Worm (Caenorhabditis elegans) whole organism, midembryonic: ENCODE data around the gene rpt-6.
A peak's percentile ranks its signal among the peaks of the same experiment; 100 is the strongest.

Experiments
- T22C8.4 ChIP-seq: fragments of 200-800 bp; sonication (Bioruptor generic); IDR thresholded peaks from 2 replicates; pipeline ENCODE4 v1.3.6; 2022; ENCODE audit warnings: missing genetic modification characterization, missing compliant biosample characterization
- cog-1 ChIP-seq: sonication (generic microtip); optimal IDR thresholded peaks from 2 replicates; lab custom pipeline; 2016; ENCODE audit warnings: missing genetic modification characterization, missing compliant biosample characterization
- flt-1 ChIP-seq: fragments of 200-800 bp; sonication (Bioruptor generic); IDR thresholded peaks from 2 replicates; pipeline ENCODE4 v1.3.6; 2022; ENCODE audit warnings: missing genetic modification characterization, missing compliant biosample characterization
- klf-2 ChIP-seq: fragments of 200-800 bp; sonication (Bioruptor generic); conservative IDR thresholded peaks from 2 replicates; pipeline ENCODE4 v1.3.6; 2022; ENCODE audit warnings: missing genetic modification reagents, missing genetic modification characterization, missing compliant biosample characterization
- med-1 ChIP-seq: sonication (generic microtip); optimal IDR thresholded peaks from 2 replicates; lab custom pipeline; 2017; ENCODE audit warnings: missing genetic modification characterization, mild to moderate bottlenecking, missing compliant biosample characterization, antibody characterized with exemption, missing genetic modification reagents; ENCODE audit not compliant: insufficient read depth
- ref-1 ChIP-seq: fragments of 200-800 bp; sonication (Bioruptor generic); conservative IDR thresholded peaks from 2 replicates; pipeline ENCODE4 v1.3.6; 2022; ENCODE audit warnings: missing genetic modification reagents, missing genetic modification characterization, missing compliant biosample characterization
- tab-1 ChIP-seq: fragments of 200-800 bp; sonication (Bioruptor generic); IDR thresholded peaks from 2 replicates; pipeline ENCODE4 v1.3.6; 2022; ENCODE audit warnings: missing genetic modification characterization, missing compliant biosample characterization
- ztf-23 ChIP-seq: fragments of 200-800 bp; sonication (Bioruptor generic); IDR thresholded peaks from 2 replicates; pipeline ENCODE4 v1.3.6; 2022; ENCODE audit warnings: missing genetic modification reagents, missing genetic modification characterization, missing compliant biosample characterization
- ztf-29 ChIP-seq: fragments of 200-800 bp; sonication (Bioruptor generic); IDR thresholded peaks from 2 replicates; pipeline ENCODE4 v1.3.6; 2022; ENCODE audit warnings: missing genetic modification reagents, missing genetic modification characterization, missing compliant biosample characterization

The rpt-6 gene

ce11 chrIII:12370011-12370506 lies at the start of gene rpt-6:
Gene rpt-6, plus strand, starts transcription at chrIII:12370456.
- TF ChIP-seq ref-1 (GFP tag; lab: Robert Waterston, UW) (no peak), flt-1 (GFP tag; lab: Robert Waterston, UW) (no peak), ztf-29 (GFP tag; lab: Robert Waterston, UW) (no peak), med-1 (no peak), tab-1 (no peak), klf-2 (no peak), ztf-23 (no peak), cog-1 (tag; lab: Kevin White, UChicago) (no peak), T22C8.4 (GFP tag; lab: Robert Waterston, UW) (no peak)

ce11 chrIII:12325284-12325683 lies 45.0 kb upstream of the rpt-6 start:
- TF ChIP-seq ztf-29 (GFP tag; lab: Robert Waterston, UW) = no peak
- TF ChIP-seq ztf-23 = no peak
- no peak for TF ChIP-seq ref-1 (GFP tag; lab: Robert Waterston, UW)
- no peak for TF ChIP-seq med-1
- TF ChIP-seq T22C8.4 (GFP tag; lab: Robert Waterston, UW) = no peak
- no peak for TF ChIP-seq cog-1 (tag; lab: Kevin White, UChicago)
- no peak for TF ChIP-seq flt-1 (GFP tag; lab: Robert Waterston, UW)
- TF ChIP-seq tab-1 = no peak
- no peak for TF ChIP-seq klf-2

- TF ChIP-seq ztf-23 (no peak), flt-1 (GFP tag; lab: Robert Waterston, UW) (no peak)
Observed at ce11 chrIII:12327528-12327997, 42.7 kb upstream of the rpt-6 start, which contains the start of the genes zip-12 and Y75B8A.63. Gene zip-12, plus strand, starts transcription at chrIII:12327914. Gene Y75B8A.63, plus strand, starts transcription at chrIII:12327947.

ce11 chrIII:12331300-12331699 lies 39.0 kb upstream of the rpt-6 start:
- TF ChIP-seq ztf-29 (GFP tag; lab: Robert Waterston, UW) (no peak), med-1 (no peak), klf-2 (no peak), cog-1 (tag; lab: Kevin White, UChicago) (no peak), T22C8.4 (GFP tag; lab: Robert Waterston, UW) (no peak), ztf-23 (no peak), ref-1 (GFP tag; lab: Robert Waterston, UW) (no peak), tab-1 (no peak)

- TF ChIP-seq tab-1 = no peak
- TF ChIP-seq klf-2 = no peak
- no peak for TF ChIP-seq flt-1 (GFP tag; lab: Robert Waterston, UW)
- no peak for TF ChIP-seq T22C8.4 (GFP tag; lab: Robert Waterston, UW)
- TF ChIP-seq ztf-23 = no peak
- TF ChIP-seq med-1 = no peak
- no peak for TF ChIP-seq cog-1 (tag; lab: Kevin White, UChicago)
- no peak for TF ChIP-seq ztf-29 (GFP tag; lab: Robert Waterston, UW)
- no peak for TF ChIP-seq ref-1 (GFP tag; lab: Robert Waterston, UW)
Observed at ce11 chrIII:12333445-12333844, 36.8 kb upstream of the rpt-6 start, which contains the start of gene zip-1. Gene zip-1, plus strand, starts transcription at chrIII:12333745.

- no peak for TF ChIP-seq ztf-29 (GFP tag; lab: Robert Waterston, UW)
- TF ChIP-seq ztf-23 = no peak
- no peak for TF ChIP-seq tab-1
- TF ChIP-seq T22C8.4 (GFP tag; lab: Robert Waterston, UW) = no peak
- TF ChIP-seq ref-1 (GFP tag; lab: Robert Waterston, UW) = no peak
- TF ChIP-seq med-1 = no peak
- no peak for TF ChIP-seq cog-1 (tag; lab: Kevin White, UChicago)
- TF ChIP-seq flt-1 (GFP tag; lab: Robert Waterston, UW) = no peak
- TF ChIP-seq klf-2 = no peak
Observed at ce11 chrIII:12334268-12334667, 36.0 kb upstream of the rpt-6 start.

ce11 chrIII:12335400-12335994 lies 34.8 kb upstream of the rpt-6 start:
- TF ChIP-seq ztf-23 = no peak
- TF ChIP-seq klf-2 = no peak
- TF ChIP-seq ref-1 (GFP tag; lab: Robert Waterston, UW) = no peak
- TF ChIP-seq flt-1 (GFP tag; lab: Robert Waterston, UW) = no peak
- no peak for TF ChIP-seq T22C8.4 (GFP tag; lab: Robert Waterston, UW)
- no peak for TF ChIP-seq cog-1 (tag; lab: Kevin White, UChicago)
- TF ChIP-seq ztf-29 (GFP tag; lab: Robert Waterston, UW) = no peak; the same call in 1 of the 2 replicates
- no peak for TF ChIP-seq tab-1
- TF ChIP-seq med-1 = no peak

- TF ChIP-seq ztf-23 (no peak), ref-1 (GFP tag; lab: Robert Waterston, UW) (no peak), T22C8.4 (GFP tag; lab: Robert Waterston, UW) (no peak), med-1 (no peak), tab-1 (no peak), klf-2 (no peak), cog-1 (tag; lab: Kevin White, UChicago) (no peak), ztf-29 (GFP tag; lab: Robert Waterston, UW) (no peak), flt-1 (GFP tag; lab: Robert Waterston, UW) (no peak)
Observed at ce11 chrIII:12344940-12345339, 25.3 kb upstream of the rpt-6 start.

- TF ChIP-seq ztf-29 (GFP tag; lab: Robert Waterston, UW) = no peak
- TF ChIP-seq tab-1 = no peak
- TF ChIP-seq ref-1 (GFP tag; lab: Robert Waterston, UW) = no peak
- no peak for TF ChIP-seq flt-1 (GFP tag; lab: Robert Waterston, UW)
- TF ChIP-seq med-1 = no peak
- TF ChIP-seq klf-2 = no peak
- TF ChIP-seq cog-1 (tag; lab: Kevin White, UChicago) = no peak
- TF ChIP-seq ztf-23 = no peak
- no peak for TF ChIP-seq T22C8.4 (GFP tag; lab: Robert Waterston, UW)
Observed at ce11 chrIII:12349027-12349426, 21.2 kb upstream of the rpt-6 start.

- TF ChIP-seq klf-2 (0 out of 2 replicates have a peak, but pooled peaks have one; percentile 55), flt-1 (GFP tag; lab: Robert Waterston, UW) (peak; percentile 76; the same call in 1 of the 2 replicates), tab-1 (no peak), ztf-23 (peak; percentile 69; the same call in 1 of the 2 replicates), ztf-29 (GFP tag; lab: Robert Waterston, UW) (no peak), ref-1 (GFP tag; lab: Robert Waterston, UW) (no peak), T22C8.4 (GFP tag; lab: Robert Waterston, UW) (no peak), cog-1 (tag; lab: Kevin White, UChicago) (peak; percentile 54), med-1 (no peak)
Observed at ce11 chrIII:12351301-12351700, 19.0 kb upstream of the rpt-6 start, which contains the start of the genes pph-4.1 and Y75B8A.31. Gene pph-4.1, minus strand, starts transcription at chrIII:12351336. Gene Y75B8A.31, plus strand, starts transcription at chrIII:12351642.
